Fruit fly (Drosophila melanogaster): ENCODE results near the gene Tengl2.
A peak's percentile ranks its signal among the peaks of the same experiment; 100 is the strongest.

The Tengl2 gene

DNA sequence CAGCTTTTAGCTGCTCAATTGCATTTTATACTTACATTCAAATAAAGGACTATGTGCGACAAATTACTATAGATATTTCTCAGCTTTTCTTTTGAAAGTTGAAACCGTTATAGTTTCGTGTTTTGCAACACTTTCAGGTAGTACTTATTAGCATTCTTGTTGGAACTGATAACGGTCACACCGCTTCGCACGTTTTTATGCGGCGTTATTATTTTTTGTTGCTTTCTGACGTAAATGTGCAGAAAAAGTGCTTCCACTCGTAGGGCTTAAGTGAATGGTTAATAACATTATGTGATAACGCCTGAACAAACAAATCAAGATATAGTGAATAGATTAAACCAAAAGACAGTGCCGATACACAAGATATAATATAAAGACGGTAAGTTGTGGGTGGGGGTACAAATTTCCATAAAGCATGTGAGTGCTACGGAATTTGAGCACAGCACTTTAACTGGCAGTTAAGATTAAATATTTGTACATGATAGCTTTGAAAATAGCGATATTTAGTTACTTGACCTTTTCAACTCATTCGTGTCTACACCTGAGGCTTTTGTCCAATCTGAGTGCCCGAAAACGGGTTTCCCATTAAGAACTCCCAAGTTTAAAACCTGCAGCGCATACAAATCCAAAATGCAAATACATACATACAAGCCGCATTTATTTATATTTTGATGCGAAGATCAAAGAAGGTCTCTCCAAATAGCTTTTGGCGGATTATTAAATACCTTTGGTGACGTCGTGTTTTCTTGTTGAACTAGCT is 18.4 kb downstream of the Tengl2 start, which contains the start of gene papi (continued):
- no peak for TF ChIP-seq Adf1 (GFP tag; IDR thresholded peaks at IDR 0.05)
- TF ChIP-seq CG15269 (tag; optimal IDR thresholded peaks at IDR 0.05): no peak
- no peak for TF ChIP-seq emc (GFP tag; optimal IDR thresholded peaks at IDR 0.05)
- TF ChIP-seq Lpt (GFP tag; optimal IDR thresholded peaks at IDR 0.05): no peak
- no peak for TF ChIP-seq NC2β (GFP tag; optimal IDR thresholded peaks at IDR 0.05)
- no peak for TF ChIP-seq HLH54F (GFP tag; optimal IDR thresholded peaks at IDR 0.05)
- TF ChIP-seq CG17912 (GFP tag; optimal IDR thresholded peaks at IDR 0.05): no peak
- TF ChIP-seq en (GFP tag; optimal IDR thresholded peaks at IDR 0.05): no peak
- no peak for TF ChIP-seq sens-2 (GFP tag; IDR thresholded peaks at IDR 0.05)
- TF ChIP-seq hbn (GFP tag; IDR thresholded peaks at IDR 0.05; ENCODE audit: partially characterized antibody): no peak
- TF ChIP-seq CG17568 (GFP tag; optimal IDR thresholded peaks at IDR 0.05): no peak
- TF ChIP-seq CG4820 (GFP tag; optimal IDR thresholded peaks at IDR 0.05): no peak
- no peak for TF ChIP-seq ind (GFP tag; optimal IDR thresholded peaks at IDR 0.05)
- TF ChIP-seq Ssrp (tag; optimal IDR thresholded peaks at IDR 0.05): no peak
- no peak for TF ChIP-seq CG3281 (GFP tag; optimal IDR thresholded peaks at IDR 0.05)
- TF ChIP-seq fu2 (GFP tag; optimal IDR thresholded peaks at IDR 0.05): no peak
- no peak for TF ChIP-seq CG14667 (GFP tag; IDR thresholded peaks at IDR 0.05)
- TF ChIP-seq CG3847 (GFP tag; IDR thresholded peaks at IDR 0.05): no peak
- TF ChIP-seq Hand (GFP tag; optimal IDR thresholded peaks at IDR 0.05): no peak
- no peak for TF ChIP-seq fru (optimal IDR thresholded peaks at IDR 0.05)
- TF ChIP-seq Mes4 (GFP tag; optimal IDR thresholded peaks at IDR 0.05): no peak
- TF ChIP-seq CG7786 (GFP tag; optimal IDR thresholded peaks at IDR 0.05): no peak
- no peak for TF ChIP-seq CG16815 (GFP tag; optimal IDR thresholded peaks at IDR 0.05)
- peak; percentile 91 for TF ChIP-seq CG10267 (tag; optimal IDR thresholded peaks at IDR 0.05)
- no peak for TF ChIP-seq odd (GFP tag; optimal IDR thresholded peaks at IDR 0.05)
- no peak for TF ChIP-seq fd3F (GFP tag; optimal IDR thresholded peaks at IDR 0.05)
- TF ChIP-seq CG12155 (GFP tag; optimal IDR thresholded peaks at IDR 0.05): no peak
- TF ChIP-seq Vsx1 (GFP tag; optimal IDR thresholded peaks at IDR 0.05): no peak
- no peak for TF ChIP-seq TFAM (GFP tag; optimal IDR thresholded peaks at IDR 0.05)
- no peak for TF ChIP-seq HmgD (GFP tag; optimal IDR thresholded peaks at IDR 0.05)
- no peak for TF ChIP-seq Fer3 (tag; optimal IDR thresholded peaks at IDR 0.05)
- no peak for TF ChIP-seq CG11456 (GFP tag; IDR thresholded peaks at IDR 0.05)
- TF ChIP-seq CG11398 (GFP tag; optimal IDR thresholded peaks at IDR 0.05): no peak
- TF ChIP-seq CG13287 (GFP tag; IDR thresholded peaks at IDR 0.05; ENCODE audit: partially characterized antibody): 0 out of 2 replicates have a peak, but pooled peaks have one; percentile 15
- no peak for TF ChIP-seq Nf-YA (GFP tag; IDR thresholded peaks at IDR 0.05)
- TF ChIP-seq Rfx (GFP tag; IDR thresholded peaks at IDR 0.05): peak; percentile 8; the same call in 1 of the 2 replicates
- TF ChIP-seq lab (GFP tag; optimal IDR thresholded peaks at IDR 0.05): peak; percentile 22
- TF ChIP-seq cg (GFP tag; optimal IDR thresholded peaks at IDR 0.05): peak; percentile 13
- TF ChIP-seq CG6854 (GFP tag; optimal IDR thresholded peaks at IDR 0.05): peak; percentile 16
- no peak for TF ChIP-seq CG2875 (GFP tag; optimal IDR thresholded peaks at IDR 0.05)
- no peak for TF ChIP-seq CG14014 (GFP tag; IDR thresholded peaks at IDR 0.05)
- no peak for TF ChIP-seq Blimp-1 (GFP tag; optimal IDR thresholded peaks at IDR 0.05)
- TF ChIP-seq CG32772 (GFP tag; IDR thresholded peaks at IDR 0.05): no peak
- peak; percentile 3 for TF ChIP-seq grau (tag; optimal IDR thresholded peaks at IDR 0.05)
- 0 out of 3 replicates have a peak, but pooled peaks have one; percentile 38 for TF ChIP-seq Opbp (GFP tag; IDR thresholded peaks at IDR 0.05; ENCODE audit: partially characterized antibody)
- TF ChIP-seq CG17612 (GFP tag; IDR thresholded peaks at IDR 0.05): no peak
- TF ChIP-seq CG11696 (GFP tag; IDR thresholded peaks at IDR 0.05): no peak
- no peak for TF ChIP-seq unc-4 (GFP tag; IDR thresholded peaks at IDR 0.05; ENCODE audit: partially characterized antibody)
- TF ChIP-seq insv (GFP tag; optimal IDR thresholded peaks at IDR 0.05): peak in 1 of 2 experiments; percentile 92
- no peak for TF ChIP-seq CG16863 (GFP tag; optimal IDR thresholded peaks at IDR 0.05)
